Fruit fly (Drosophila melanogaster) whole organism, embryonic: Measurements from ENCODE around the gene CecA1.

Experiments used
- ATbp ChIP-seq: fragments of 200-800 bp; sonication (Bioruptor generic); optimal IDR thresholded peaks from 2 replicates; lab custom pipeline; 2017; ENCODE audit warnings: missing biosample characterization, mild to moderate bottlenecking, missing genetic modification characterization, missing genetic modification reagents
- Ada2b ChIP-seq: fragments of 200-800 bp; sonication (Bioruptor generic); IDR thresholded peaks from 2 replicates; pipeline ENCODE4 v1.3.6; 2022; ENCODE audit warnings: missing biosample characterization, missing genetic modification characterization
- Blimp-1 ChIP-seq: fragments of 200-800 bp; sonication (Bioruptor generic); optimal IDR thresholded peaks from 3 replicates; lab custom pipeline; 2018; ENCODE audit warnings: missing biosample characterization, missing genetic modification characterization, mild to moderate bottlenecking, moderate library complexity, missing genetic modification reagents
- CG10565 ChIP-seq: fragments of 200-800 bp; sonication (Bioruptor generic); optimal IDR thresholded peaks from 3 replicates; lab custom pipeline; 2016; ENCODE audit warnings: missing biosample characterization, mild to moderate bottlenecking, missing genetic modification characterization
- CG10959 ChIP-seq: fragments of 200-800 bp; sonication (Bioruptor generic); IDR thresholded peaks from 2 replicates; pipeline ENCODE4 v1.3.6; 2022; ENCODE audit warnings: missing biosample characterization, missing genetic modification characterization
- CG11696 ChIP-seq: fragments of 200-800 bp; sonication (Bioruptor generic); IDR thresholded peaks from 2 replicates; pipeline ENCODE4 v1.3.6; 2022; ENCODE audit warnings: missing biosample characterization, missing genetic modification characterization
- CG11723 ChIP-seq: fragments of 200-800 bp; sonication (Bioruptor generic); optimal IDR thresholded peaks from 2 replicates; lab custom pipeline; 2017; ENCODE audit warnings: missing biosample characterization, mild to moderate bottlenecking, missing genetic modification characterization
- CG12942 ChIP-seq: fragments of 200-800 bp; sonication (Bioruptor generic); optimal IDR thresholded peaks from 3 replicates; lab custom pipeline; 2016; ENCODE audit warnings: missing biosample characterization, missing genetic modification characterization
- CG14667 ChIP-seq: fragments of 200-800 bp; sonication (Bioruptor generic); IDR thresholded peaks from 2 replicates; pipeline ENCODE4 v1.3.6; 2022; ENCODE audit warnings: missing biosample characterization, missing genetic modification characterization
- CG14710 ChIP-seq: fragments of 200-800 bp; sonication (Bioruptor generic); optimal IDR thresholded peaks from 3 replicates; lab custom pipeline; 2019; ENCODE audit warnings: missing biosample characterization, mild to moderate bottlenecking, missing genetic modification characterization, moderate library complexity
- CG15269 ChIP-seq: fragments of 200-800 bp; sonication (Bioruptor generic); optimal IDR thresholded peaks from 2 replicates; lab custom pipeline; 2018; ENCODE audit warnings: missing biosample characterization, mild to moderate bottlenecking, missing genetic modification characterization, moderate library complexity
- CG15601 ChIP-seq: fragments of 200-800 bp; sonication (Bioruptor generic); optimal IDR thresholded peaks from 3 replicates; lab custom pipeline; 2019; ENCODE audit warnings: missing biosample characterization, mild to moderate bottlenecking, missing genetic modification characterization, moderate library complexity
- CG1603 ChIP-seq: fragments of 200-800 bp; sonication (Bioruptor generic); optimal IDR thresholded peaks from 2 replicates; lab custom pipeline; 2019; ENCODE audit warnings: missing biosample characterization, mild to moderate bottlenecking, missing genetic modification characterization, moderate library complexity
- CG16779 ChIP-seq: fragments of 200-800 bp; sonication (Bioruptor generic); IDR thresholded peaks from 2 replicates; pipeline ENCODE4 v1.3.6; 2022; ENCODE audit warnings: missing biosample characterization, missing genetic modification characterization
- CG16815 ChIP-seq: fragments of 200-800 bp; sonication (Bioruptor generic); optimal IDR thresholded peaks from 3 replicates; lab custom pipeline; 2017; ENCODE audit warnings: missing biosample characterization, mild to moderate bottlenecking, missing genetic modification characterization
- CG17359 ChIP-seq: fragments of 200-800 bp; sonication (Bioruptor generic); optimal IDR thresholded peaks from 3 replicates; lab custom pipeline; 2018; ENCODE audit warnings: missing biosample characterization, mild to moderate bottlenecking, missing genetic modification characterization, moderate library complexity
- CG17361 ChIP-seq: fragments of 200-800 bp; sonication (Bioruptor generic); IDR thresholded peaks from 3 replicates; pipeline ENCODE4 v1.3.6; 2022; ENCODE audit warnings: missing biosample characterization, missing genetic modification characterization
- CG2120 ChIP-seq: fragments of 200-800 bp; sonication (Bioruptor generic); optimal IDR thresholded peaks from 3 replicates; lab custom pipeline; 2016; ENCODE audit warnings: missing biosample characterization, missing genetic modification characterization
- CG30431 ChIP-seq: fragments of 200-800 bp; sonication (Bioruptor generic); optimal IDR thresholded peaks from 2 replicates; lab custom pipeline; 2017; ENCODE audit warnings: missing biosample characterization, missing genetic modification characterization
- CG31224 ChIP-seq: fragments of 200-800 bp; sonication (Bioruptor generic); IDR thresholded peaks from 2 replicates; pipeline ENCODE4 v1.3.6; 2022; ENCODE audit warnings: missing biosample characterization, missing genetic modification characterization
- CG34422 ChIP-seq: fragments of 200-800 bp; sonication (Bioruptor generic); IDR thresholded peaks from 3 replicates; pipeline ENCODE4 v1.3.6; 2022; ENCODE audit warnings: missing biosample characterization, missing genetic modification characterization
- CG3847 ChIP-seq: fragments of 200-800 bp; sonication (Bioruptor generic); IDR thresholded peaks from 2 replicates; pipeline ENCODE4 v1.3.6; 2022; ENCODE audit warnings: missing biosample characterization, missing genetic modification characterization
- CG4360 ChIP-seq: fragments of 200-800 bp; sonication (Bioruptor generic); IDR thresholded peaks from 2 replicates; pipeline ENCODE4 v1.3.6; 2022; ENCODE audit warnings: missing biosample characterization, missing genetic modification characterization
- CG4820 ChIP-seq: fragments of 200-800 bp; sonication (Bioruptor generic); optimal IDR thresholded peaks from 3 replicates; lab custom pipeline; 2016; ENCODE audit warnings: missing biosample characterization, missing genetic modification characterization
- CG6175 ChIP-seq: fragments of 200-800 bp; sonication (Bioruptor generic); IDR thresholded peaks from 3 replicates; pipeline ENCODE4 v1.3.6; 2022; ENCODE audit warnings: missing biosample characterization, missing genetic modification characterization
- CG7556 ChIP-seq: fragments of 200-800 bp; sonication (Bioruptor generic); optimal IDR thresholded peaks from 2 replicates; lab custom pipeline; 2017; ENCODE audit warnings: missing biosample characterization, mild to moderate bottlenecking, missing genetic modification characterization
- CG8478 ChIP-seq: fragments of >200 bp; optimal IDR thresholded peaks from 2 replicates; lab custom pipeline; 2018
- CG8765 ChIP-seq: fragments of 200-800 bp; sonication (Bioruptor generic); IDR thresholded peaks from 2 replicates; pipeline ENCODE4 v1.3.6; 2022; ENCODE audit warnings: missing biosample characterization, missing genetic modification characterization
- Camta ChIP-seq: fragments of 200-800 bp; sonication (Bioruptor generic); optimal IDR thresholded peaks from 2 replicates; lab custom pipeline; 2016; ENCODE audit warnings: missing biosample characterization, missing genetic modification characterization
- CoRest ChIP-seq: fragments of 200-800 bp; sonication (Bioruptor generic); optimal IDR thresholded peaks from 3 replicates; lab custom pipeline; 2018; ENCODE audit warnings: missing biosample characterization, mild to moderate bottlenecking, missing genetic modification characterization, moderate library complexity
- D19B ChIP-seq: fragments of 200-800 bp; sonication (Bioruptor generic); optimal IDR thresholded peaks from 2 replicates; lab custom pipeline; 2017; ENCODE audit warnings: missing biosample characterization, mild to moderate bottlenecking, missing genetic modification characterization
- Dip3 ChIP-seq: fragments of 200-800 bp; sonication (Bioruptor generic); optimal IDR thresholded peaks from 3 replicates; lab custom pipeline; 2016; ENCODE audit warnings: missing biosample characterization, missing genetic modification characterization
- GATAe ChIP-seq: fragments of 200-800 bp; sonication (Bioruptor generic); conservative IDR thresholded peaks from 2 replicates; pipeline ENCODE4 v1.3.6; 2022; ENCODE audit warnings: missing biosample characterization, missing genetic modification characterization
- NC2β ChIP-seq: fragments of 200-800 bp; sonication (Bioruptor generic); optimal IDR thresholded peaks from 2 replicates; lab custom pipeline; 2016; ENCODE audit warnings: missing biosample characterization, missing genetic modification characterization
- Optix ChIP-seq: fragments of 200-800 bp; sonication (Bioruptor generic); IDR thresholded peaks from 3 replicates; pipeline ENCODE4 v1.3.6; 2022; ENCODE audit warnings: missing biosample characterization, missing genetic modification characterization
- Stat92E ChIP-seq, 3 experiments: fragments of >200 bp in 2 of 3; fragments of 200-800 bp in 1 of 3; sonication (Bioruptor generic) in 1 of 3; optimal IDR thresholded peaks; 2 replicates each; lab custom pipeline; 2017 to 2019; ENCODE audit warnings: missing biosample characterization in 3 of 3, missing genetic modification characterization in 3 of 3, mild to moderate bottlenecking in 1 of 3, moderate library complexity in 1 of 3
- chm ChIP-seq: fragments of 200-800 bp; sonication (Bioruptor generic); IDR thresholded peaks from 2 replicates; pipeline ENCODE4 v1.3.6; 2022; ENCODE audit warnings: missing biosample characterization, missing genetic modification characterization
- dati ChIP-seq: fragments of 200-800 bp; sonication (Bioruptor generic); IDR thresholded peaks from 2 replicates; pipeline ENCODE4 v1.3.6; 2022; ENCODE audit warnings: missing biosample characterization, missing genetic modification characterization
- dmrt99B ChIP-seq: fragments of 200-800 bp; sonication (Bioruptor generic); optimal IDR thresholded peaks from 2 replicates; lab custom pipeline; 2018; ENCODE audit warnings: missing biosample characterization, mild to moderate bottlenecking, missing genetic modification characterization, moderate library complexity
- emc ChIP-seq: fragments of 200-800 bp; sonication (Bioruptor generic); optimal IDR thresholded peaks from 2 replicates; lab custom pipeline; 2016; ENCODE audit warnings: missing biosample characterization, missing genetic modification characterization
- gem ChIP-seq: fragments of 200-800 bp; sonication (Bioruptor generic); optimal IDR thresholded peaks from 2 replicates; lab custom pipeline; 2019; ENCODE audit warnings: missing biosample characterization, mild to moderate bottlenecking, missing genetic modification characterization, moderate library complexity
- ind ChIP-seq: fragments of 200-800 bp; sonication (Bioruptor generic); optimal IDR thresholded peaks from 3 replicates; lab custom pipeline; 2016; ENCODE audit warnings: missing biosample characterization, missing genetic modification characterization
- jing ChIP-seq: fragments of 200-800 bp; sonication (Bioruptor generic); optimal IDR thresholded peaks from 2 replicates; lab custom pipeline; 2018; ENCODE audit warnings: missing biosample characterization, mild to moderate bottlenecking, missing genetic modification characterization
- lab ChIP-seq: fragments of 200-800 bp; sonication (Bioruptor generic); optimal IDR thresholded peaks from 3 replicates; lab custom pipeline; 2017; ENCODE audit warnings: missing biosample characterization, missing genetic modification characterization, mild to moderate bottlenecking, moderate library complexity, missing genetic modification reagents
- luna ChIP-seq: fragments of 200-800 bp; sonication (Bioruptor generic); optimal IDR thresholded peaks from 2 replicates; lab custom pipeline; 2016; ENCODE audit warnings: missing biosample characterization, missing genetic modification characterization
- maf-S ChIP-seq: fragments of 200-800 bp; sonication (Bioruptor generic); optimal IDR thresholded peaks from 2 replicates; lab custom pipeline; 2016; ENCODE audit warnings: missing biosample characterization, missing genetic modification characterization
- pho ChIP-seq: fragments of 200-800 bp; sonication (Bioruptor generic); optimal IDR thresholded peaks from 2 replicates; lab custom pipeline; 2016; ENCODE audit warnings: missing biosample characterization, missing genetic modification characterization
- sisA ChIP-seq: fragments of 200-800 bp; sonication (Bioruptor generic); IDR thresholded peaks from 2 replicates; pipeline ENCODE4 v1.3.6; 2022; ENCODE audit warnings: missing biosample characterization, missing genetic modification characterization
- toy ChIP-seq: fragments of 200-800 bp; sonication (Bioruptor generic); IDR thresholded peaks from 2 replicates; pipeline ENCODE4 v1.3.6; 2022; ENCODE audit warnings: missing biosample characterization, missing genetic modification characterization
- zen ChIP-seq: fragments of 200-800 bp; sonication (Bioruptor generic); optimal IDR thresholded peaks from 3 replicates; lab custom pipeline; 2018; ENCODE audit warnings: missing biosample characterization, mild to moderate bottlenecking, missing genetic modification characterization, moderate library complexity
- zfh2 ChIP-seq: fragments of 200-800 bp; sonication (Bioruptor generic); optimal IDR thresholded peaks from 2 replicates; lab custom pipeline; 2016; ENCODE audit warnings: missing biosample characterization, missing genetic modification characterization

CecA1 gene

DNA sequence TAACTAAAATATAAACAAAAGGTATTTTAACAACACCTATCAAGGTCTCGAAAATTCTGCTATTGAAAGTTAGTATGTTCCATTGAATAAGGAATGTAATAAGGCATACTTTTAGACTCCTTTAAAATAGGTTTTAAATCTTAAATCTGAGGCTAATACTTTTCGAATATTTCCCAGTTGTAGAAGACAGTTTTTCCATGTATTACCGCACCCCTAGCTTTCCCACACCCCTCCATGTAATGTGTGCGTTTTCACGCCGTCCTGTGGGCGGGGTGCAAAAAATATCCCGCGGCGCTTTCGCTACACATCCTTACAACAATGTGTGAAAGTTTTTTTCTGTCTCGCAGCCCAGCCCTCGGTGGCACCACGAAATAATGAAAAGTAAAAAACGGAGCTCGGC is 13.9 kb downstream of the CecA1 start (continued):
- TF ChIP-seq CG2120 (GFP tag; lab: Kevin White, UChicago) = peak; percentile 23
- peak; percentile 11 for TF ChIP-seq Blimp-1 (GFP tag; lab: Kevin White, UChicago)
- peak; percentile 36 for TF ChIP-seq CG7556 (GFP tag; lab: Kevin White, UChicago)
- TF ChIP-seq pho = no peak
- TF ChIP-seq CG14667 (GFP tag; lab: Robert Waterston, UW) = no peak
- TF ChIP-seq D19B = no peak

DNA sequence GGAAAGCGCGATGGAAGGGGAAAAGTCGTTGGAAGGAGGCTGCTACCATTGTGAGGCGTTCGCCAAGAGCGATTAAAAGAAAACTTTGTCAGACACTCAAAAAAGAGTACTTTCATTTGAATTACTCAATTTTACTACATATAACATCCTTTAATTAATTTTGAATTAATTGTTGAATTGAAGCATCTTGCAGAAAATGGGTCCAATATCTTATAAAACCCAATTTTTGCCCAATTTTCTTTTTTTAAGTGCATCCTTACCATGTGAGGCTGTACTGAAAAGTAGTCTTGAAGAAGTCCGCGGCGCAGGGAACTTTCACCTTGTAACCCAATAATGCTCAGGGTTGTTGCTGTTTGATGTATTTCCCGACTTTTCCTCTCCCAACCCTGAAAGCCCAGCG is 24.6 kb downstream of the CecA1 start:
- TF ChIP-seq toy (GFP tag; lab: Robert Waterston, UW) (no peak), CG6175 (GFP tag; lab: Robert Waterston, UW) (no peak), chm (no peak), zfh2 (GFP tag; lab: Kevin White, UChicago) (no peak), lab (peak; percentile 41), GATAe (GFP tag; lab: Robert Waterston, UW) (no peak), CG8478 (lab: Kevin White, UChicago) (no peak), CG16779 (no peak), CG10565 (GFP tag; lab: Kevin White, UChicago) (no peak), CG4360 (GFP tag; lab: Robert Waterston, UW) (no peak), CG30431 (no peak), CG11723 (GFP tag; lab: Kevin White, UChicago) (no peak), Camta (no peak), NC2β (GFP tag; lab: Kevin White, UChicago) (no peak), CG34422 (GFP tag; lab: Robert Waterston, UW) (no peak), gem (tag; lab: Kevin White, UChicago) (peak; percentile 53), CG1603 (peak; percentile 39), dmrt99B (peak; percentile 60), CG11696 (GFP tag; lab: Robert Waterston, UW) (no peak), CoRest (peak; percentile 51), CG15269 (tag; lab: Kevin White, UChicago) (peak; percentile 49), CG8765 (GFP tag; lab: Robert Waterston, UW) (no peak), CG15601 (tag; lab: Kevin White, UChicago) (peak; percentile 30), Dip3 (GFP tag; lab: Kevin White, UChicago) (no peak), maf-S (GFP tag; lab: Kevin White, UChicago) (no peak), sisA (GFP tag; lab: Robert Waterston, UW) (peak; percentile 39; the same call in 1 of the 2 replicates), dati (GFP tag; lab: Robert Waterston, UW) (no peak), Stat92E (GFP tag; optimal IDR thresholded peaks at IDR 0.05; lab: Kevin White, UChicago) (no peak), CG17361 (GFP tag; lab: Robert Waterston, UW) (no peak), jing (no peak), Optix (GFP tag; lab: Robert Waterston, UW) (no peak), CG16815 (no peak), zen (no peak), CG12942 (GFP tag; lab: Kevin White, UChicago) (no peak), luna (GFP tag; lab: Kevin White, UChicago) (no peak), CG17359 (peak; percentile 55), CG3847 (GFP tag; lab: Robert Waterston, UW) (no peak), ind (GFP tag; lab: Kevin White, UChicago) (peak; percentile 8), CG10959 (no peak), CG14710 (tag; lab: Kevin White, UChicago) (peak; percentile 17), ATbp (peak; percentile 31), CG31224 (GFP tag; lab: Robert Waterston, UW) (0 out of 2 replicates have a peak, but pooled peaks have one; percentile 13), emc (GFP tag; lab: Kevin White, UChicago) (no peak), CG4820 (no peak), Ada2b (GFP tag; lab: Robert Waterston, UW) (no peak)
